Fruit fly (Drosophila melanogaster) whole organism, embryonic: Measurements from ENCODE around the gene CG1979.
A peak's percentile ranks its signal among the peaks of the same experiment; 100 is the strongest.

Source experiments
- B-H2 ChIP-seq: fragments of 200-800 bp; sonication (Bioruptor generic); optimal IDR thresholded peaks from 2 replicates; lab custom pipeline; 2018; ENCODE audit warnings: missing biosample characterization, mild to moderate bottlenecking, missing genetic modification characterization
- BtbVII ChIP-seq: fragments of 200-800 bp; sonication (Bioruptor generic); optimal IDR thresholded peaks from 3 replicates; lab custom pipeline; 2017; ENCODE audit warnings: missing biosample characterization, mild to moderate bottlenecking, missing genetic modification characterization
- CG12744 ChIP-seq: fragments of 200-800 bp; sonication (Bioruptor generic); optimal IDR thresholded peaks from 2 replicates; lab custom pipeline; 2016; ENCODE audit warnings: missing biosample characterization, missing genetic modification characterization
- CG13775 ChIP-seq: fragments of 200-800 bp; sonication (Bioruptor generic); optimal IDR thresholded peaks from 3 replicates; lab custom pipeline; 2017; ENCODE audit warnings: missing biosample characterization, mild to moderate bottlenecking, missing genetic modification characterization
- CG14667 ChIP-seq: fragments of 200-800 bp; sonication (Bioruptor generic); IDR thresholded peaks from 2 replicates; pipeline ENCODE4 v1.3.6; 2022; ENCODE audit warnings: missing biosample characterization, missing genetic modification characterization
- CG14860 ChIP-seq: fragments of 200-800 bp; sonication (Bioruptor generic); IDR thresholded peaks from 3 replicates; pipeline ENCODE4 v1.3.6; 2022; ENCODE audit warnings: missing biosample characterization, missing genetic modification characterization; ENCODE audit not compliant: partially characterized antibody
- CG1602 ChIP-seq: fragments of 200-800 bp; sonication (Bioruptor generic); optimal IDR thresholded peaks from 3 replicates; lab custom pipeline; 2016; ENCODE audit warnings: missing biosample characterization, missing genetic modification characterization
- CG17359 ChIP-seq: fragments of 200-800 bp; sonication (Bioruptor generic); optimal IDR thresholded peaks from 3 replicates; lab custom pipeline; 2018; ENCODE audit warnings: missing biosample characterization, mild to moderate bottlenecking, missing genetic modification characterization, moderate library complexity
- CG17568 ChIP-seq: fragments of 200-800 bp; sonication (Bioruptor generic); optimal IDR thresholded peaks from 2 replicates; lab custom pipeline; 2018; ENCODE audit warnings: missing biosample characterization, mild to moderate bottlenecking, missing genetic modification characterization, moderate library complexity
- CG32767 ChIP-seq: fragments of 200-800 bp; sonication (Bioruptor generic); IDR thresholded peaks from 2 replicates; pipeline ENCODE4 v1.3.6; 2022; ENCODE audit warnings: missing biosample characterization, missing genetic modification characterization
- CG8359 ChIP-seq: fragments of 200-800 bp; sonication (Bioruptor generic); optimal IDR thresholded peaks from 2 replicates; lab custom pipeline; 2017; ENCODE audit warnings: missing biosample characterization, mild to moderate bottlenecking, missing genetic modification characterization, borderline replicate concordance
- CG8924 ChIP-seq: fragments of 200-800 bp; optimal IDR thresholded peaks from 3 replicates; lab custom pipeline; 2019; ENCODE audit warnings: missing biosample characterization, mild to moderate bottlenecking, missing genetic modification characterization, moderate library complexity
- CG9727 ChIP-seq: fragments of 200-800 bp; sonication (Bioruptor generic); optimal IDR thresholded peaks from 3 replicates; lab custom pipeline; 2017; ENCODE audit warnings: missing biosample characterization, mild to moderate bottlenecking, missing genetic modification characterization
- CoRest ChIP-seq: fragments of 200-800 bp; sonication (Bioruptor generic); optimal IDR thresholded peaks from 3 replicates; lab custom pipeline; 2018; ENCODE audit warnings: missing biosample characterization, mild to moderate bottlenecking, missing genetic modification characterization, moderate library complexity
- Doc3 ChIP-seq: fragments of 200-800 bp; sonication (Bioruptor generic); IDR thresholded peaks from 3 replicates; pipeline ENCODE4 v1.3.6; 2022; ENCODE audit warnings: missing biosample characterization, missing genetic modification characterization; ENCODE audit not compliant: partially characterized antibody
- Fer3 ChIP-seq: fragments of 200-800 bp; sonication (Bioruptor generic); optimal IDR thresholded peaks from 2 replicates; lab custom pipeline; 2018; ENCODE audit warnings: missing biosample characterization, mild to moderate bottlenecking, missing genetic modification characterization, moderate library complexity
- Hand ChIP-seq: fragments of 200-800 bp; sonication (Bioruptor generic); optimal IDR thresholded peaks from 2 replicates; lab custom pipeline; 2017; ENCODE audit warnings: mild to moderate bottlenecking, missing biosample characterization, missing genetic modification reagents, missing genetic modification characterization
- Jarid2 ChIP-seq: fragments of 200-800 bp; sonication (Bioruptor generic); optimal IDR thresholded peaks from 3 replicates; lab custom pipeline; 2017; ENCODE audit warnings: mild to moderate bottlenecking, missing biosample characterization, missing genetic modification reagents, missing genetic modification characterization
- Lpt ChIP-seq: fragments of >200 bp; optimal IDR thresholded peaks from 2 replicates; lab custom pipeline; 2018; ENCODE audit warnings: missing biosample characterization, missing genetic modification characterization
- Mad ChIP-seq: fragments of 200-800 bp; sonication (Bioruptor generic); optimal IDR thresholded peaks from 2 replicates; lab custom pipeline; 2016; ENCODE audit warnings: missing biosample characterization, missing genetic modification characterization
- Mrtf ChIP-seq: fragments of 200-800 bp; sonication (Bioruptor generic); IDR thresholded peaks from 3 replicates; pipeline ENCODE4 v1.3.6; 2022; ENCODE audit warnings: missing biosample characterization, missing genetic modification characterization
- Poxn ChIP-seq: fragments of 200-800 bp; sonication (Bioruptor generic); IDR thresholded peaks from 2 replicates; pipeline ENCODE4 v1.3.6; 2022; ENCODE audit warnings: missing biosample characterization, missing genetic modification characterization
- Ptx1 ChIP-seq: fragments of 200-800 bp; sonication (Bioruptor generic); IDR thresholded peaks from 2 replicates; pipeline ENCODE4 v1.3.6; 2022; ENCODE audit warnings: missing biosample characterization, missing genetic modification characterization
- Scr ChIP-seq: fragments of 200-800 bp; sonication (Bioruptor generic); IDR thresholded peaks from 2 replicates; pipeline ENCODE4 v1.3.6; 2022; ENCODE audit warnings: missing biosample characterization, missing genetic modification characterization; ENCODE audit not compliant: partially characterized antibody
- Sox100B ChIP-seq: fragments of 200-800 bp; sonication (Bioruptor generic); optimal IDR thresholded peaks from 3 replicates; lab custom pipeline; 2018; ENCODE audit warnings: missing biosample characterization, mild to moderate bottlenecking, missing genetic modification characterization
- Sry-β ChIP-seq: fragments of 200-800 bp; sonication (Bioruptor generic); optimal IDR thresholded peaks from 2 replicates; lab custom pipeline; 2018; ENCODE audit warnings: missing biosample characterization, mild to moderate bottlenecking, missing genetic modification characterization, moderate library complexity
- Sry-δ ChIP-seq: fragments of 200-800 bp; sonication (Bioruptor generic); optimal IDR thresholded peaks from 2 replicates; lab custom pipeline; 2016; ENCODE audit warnings: missing biosample characterization, missing genetic modification characterization
- YL-1 ChIP-seq: fragments of 200-800 bp; sonication (Bioruptor generic); optimal IDR thresholded peaks from 3 replicates; lab custom pipeline; 2017; ENCODE audit warnings: missing biosample characterization, mild to moderate bottlenecking, missing genetic modification characterization
- ab ChIP-seq: fragments of 200-800 bp; sonication (Bioruptor generic); optimal IDR thresholded peaks from 2 replicates; lab custom pipeline; 2016; ENCODE audit warnings: missing biosample characterization, missing genetic modification characterization
- amos ChIP-seq: fragments of 200-800 bp; sonication (Bioruptor generic); IDR thresholded peaks from 2 replicates; pipeline ENCODE4 v1.3.6; 2022; ENCODE audit warnings: missing biosample characterization, missing genetic modification characterization; ENCODE audit not compliant: partially characterized antibody
- az2 ChIP-seq: fragments of 200-800 bp; sonication (Bioruptor generic); optimal IDR thresholded peaks from 3 replicates; lab custom pipeline; 2016; ENCODE audit warnings: missing biosample characterization, missing genetic modification characterization
- corto ChIP-seq: fragments of 200-800 bp; sonication (Bioruptor generic); optimal IDR thresholded peaks from 2 replicates; lab custom pipeline; 2016; ENCODE audit warnings: missing biosample characterization, mild to moderate bottlenecking, missing genetic modification characterization, moderate library complexity
- dimm ChIP-seq: fragments of 200-800 bp; sonication (Bioruptor generic); IDR thresholded peaks from 2 replicates; pipeline ENCODE4 v1.3.6; 2022; ENCODE audit warnings: missing biosample characterization, missing genetic modification characterization
- exex ChIP-seq: fragments of 200-800 bp; sonication (Bioruptor generic); optimal IDR thresholded peaks from 4 replicates; lab custom pipeline; 2018; ENCODE audit warnings: missing biosample characterization, mild to moderate bottlenecking, missing genetic modification characterization, moderate library complexity
- fd96Cb ChIP-seq: fragments of 200-800 bp; sonication (Bioruptor generic); optimal IDR thresholded peaks from 2 replicates; lab custom pipeline; 2018; ENCODE audit warnings: missing biosample characterization, mild to moderate bottlenecking, missing genetic modification characterization, moderate library complexity
- jumu ChIP-seq: fragments of 200-800 bp; sonication (Bioruptor generic); optimal IDR thresholded peaks from 3 replicates; lab custom pipeline; 2016; ENCODE audit warnings: missing biosample characterization, missing genetic modification characterization
- knrl ChIP-seq: fragments of 200-800 bp; sonication (Bioruptor generic); IDR thresholded peaks from 3 replicates; pipeline ENCODE4 v1.3.6; 2022; ENCODE audit warnings: missing biosample characterization, missing genetic modification characterization; ENCODE audit not compliant: partially characterized antibody
- nom ChIP-seq: fragments of 200-800 bp; sonication (Bioruptor generic); optimal IDR thresholded peaks from 2 replicates; lab custom pipeline; 2017; ENCODE audit warnings: missing biosample characterization, missing genetic modification characterization, mild to moderate bottlenecking, moderate library complexity, missing genetic modification reagents
- otp ChIP-seq: fragments of 200-800 bp; sonication (Bioruptor generic); IDR thresholded peaks from 3 replicates; pipeline ENCODE4, ENCODE4 v1.3.6; 2022; ENCODE audit warnings: missing biosample characterization, missing genetic modification characterization
- repo ChIP-seq: fragments of 200-800 bp; sonication (Bioruptor generic); optimal IDR thresholded peaks from 2 replicates; lab custom pipeline; 2016; ENCODE audit warnings: missing biosample characterization, missing genetic modification characterization
- sc ChIP-seq, 3 experiments: fragments of >200 bp in 2 of 3; fragments of 200-800 bp in 1 of 3; sonication (Bioruptor generic) in 1 of 3; optimal IDR thresholded peaks; 2 replicates in 2 of 3; 3 replicates in 1 of 3; lab custom pipeline; 2017; ENCODE audit warnings: mild to moderate bottlenecking in 1 of 3, missing biosample characterization in 1 of 3, missing genetic modification characterization in 1 of 3, missing genetic modification reagents in 1 of 3
- sisA ChIP-seq: fragments of 200-800 bp; sonication (Bioruptor generic); IDR thresholded peaks from 2 replicates; pipeline ENCODE4 v1.3.6; 2022; ENCODE audit warnings: missing biosample characterization, missing genetic modification characterization
- sob ChIP-seq: fragments of 200-800 bp; sonication (Bioruptor generic); IDR thresholded peaks from 2 replicates; pipeline ENCODE4 v1.3.6; 2022; ENCODE audit warnings: missing biosample characterization, missing genetic modification characterization
- sqz ChIP-seq: fragments of 200-800 bp; sonication (Bioruptor generic); optimal IDR thresholded peaks from 3 replicates; lab custom pipeline; 2018; ENCODE audit warnings: missing biosample characterization, mild to moderate bottlenecking, missing genetic modification characterization
- stwl ChIP-seq: fragments of 200-800 bp; sonication (Bioruptor generic); optimal IDR thresholded peaks from 3 replicates; lab custom pipeline; 2018; ENCODE audit warnings: missing biosample characterization, mild to moderate bottlenecking, missing genetic modification characterization, moderate library complexity
- tup ChIP-seq: fragments of 200-800 bp; sonication (Bioruptor generic); optimal IDR thresholded peaks from 2 replicates; lab custom pipeline; 2016; ENCODE audit warnings: missing biosample characterization, mild to moderate bottlenecking, missing genetic modification characterization, moderate library complexity
- yki ChIP-seq: fragments of >200 bp; optimal IDR thresholded peaks from 3 replicates; lab custom pipeline; 2018

Gene CG1979

dm6 chr3R:7086377-7087200 lies 32.2 kb downstream of the CG1979 start, which contains the start of gene alphaTub84B (continued):
- TF ChIP-seq CG9727, result peak; percentile 58
- no peak for TF ChIP-seq sisA (GFP tag; lab: Robert Waterston, UW)
- peak; percentile 57 for TF ChIP-seq CG13775 (GFP tag; lab: Kevin White, UChicago)
- no peak for TF ChIP-seq yki (lab: Kevin White, UChicago)
- peak; percentile 75; the same call in 2 of the 3 replicates for TF ChIP-seq otp (GFP tag; lab: Robert Waterston, UW)
- no peak; the same call in none of the 2 replicates for TF ChIP-seq Scr (GFP tag; lab: Robert Waterston, UW)
- TF ChIP-seq stwl (tag; lab: Kevin White, UChicago), result peak; percentile 47
- TF ChIP-seq Ptx1 (GFP tag; lab: Robert Waterston, UW), result 0 out of 2 replicates have a peak, but pooled peaks have one; percentile 16
- TF ChIP-seq Mad (GFP tag; lab: Kevin White, UChicago), result peak; percentile 66
- TF ChIP-seq ab, result no peak
- TF ChIP-seq Poxn, result no peak
- peak; percentile 63 for TF ChIP-seq tup (GFP tag; lab: Kevin White, UChicago)
- no peak for TF ChIP-seq corto (GFP tag; lab: Kevin White, UChicago)
- TF ChIP-seq Sry-δ (GFP tag; lab: Kevin White, UChicago), result peak; percentile 94
- TF ChIP-seq jumu (GFP tag; lab: Kevin White, UChicago), result peak; percentile 74
- TF ChIP-seq amos (GFP tag; lab: Robert Waterston, UW), result peak; percentile 68
- TF ChIP-seq CG1602, result no peak
- TF ChIP-seq CG32767 (GFP tag; lab: Robert Waterston, UW), result peak; percentile 87
- TF ChIP-seq CG8359 (GFP tag; lab: Kevin White, UChicago), result no peak
- peak; percentile 70 for TF ChIP-seq CG17359 (tag; lab: Kevin White, UChicago)
- TF ChIP-seq CG8924 (tag; lab: Kevin White, UChicago), result peak; percentile 67
- peak; percentile 24 for TF ChIP-seq az2 (GFP tag; lab: Kevin White, UChicago)
- peak; percentile 56 for TF ChIP-seq CG12744
- peak; percentile 99 for TF ChIP-seq sqz
- TF ChIP-seq Jarid2 (GFP tag; lab: Kevin White, UChicago), result peak; percentile 89
- peak; percentile 89 for TF ChIP-seq nom
- TF ChIP-seq YL-1 (GFP tag; lab: Kevin White, UChicago), result peak; percentile 90
- TF ChIP-seq knrl, result peak; percentile 35; the same call in 1 of the 3 replicates
- peak; percentile 39 for TF ChIP-seq Hand (GFP tag; lab: Kevin White, UChicago)
- peak; percentile 45 for TF ChIP-seq B-H2 (GFP tag; lab: Kevin White, UChicago)
- no peak for TF ChIP-seq Sry-β
- 0 out of 3 replicates have a peak, but pooled peaks have one; percentile 26 for TF ChIP-seq Mrtf (GFP tag; lab: Robert Waterston, UW)
- TF ChIP-seq CoRest, result peak; percentile 23
- peak; percentile 82 for TF ChIP-seq sob
- TF ChIP-seq CG14860 (GFP tag; lab: Robert Waterston, UW), result peak; percentile 29; the same call in 1 of the 3 replicates
- peak; percentile 57 for TF ChIP-seq Fer3
- peak; percentile 91 for TF ChIP-seq BtbVII (GFP tag; lab: Kevin White, UChicago)
- TF ChIP-seq fd96Cb (tag; lab: Kevin White, UChicago), result no peak
- peak; percentile 56 for TF ChIP-seq Sox100B (GFP tag; lab: Kevin White, UChicago)
- no peak for TF ChIP-seq CG14667 (GFP tag; lab: Robert Waterston, UW)
- peak; percentile 71 for TF ChIP-seq repo (GFP tag; lab: Kevin White, UChicago)
- TF ChIP-seq CG17568, result peak; percentile 48
- no peak for TF ChIP-seq Doc3
- no peak for TF ChIP-seq exex (tag; lab: Kevin White, UChicago)
- TF ChIP-seq sc (optimal IDR thresholded peaks at IDR 0.05; lab: Kevin White, UChicago), result no peak
- no peak for TF ChIP-seq sc (GFP tag; optimal IDR thresholded peaks at IDR 0.05; lab: Kevin White, UChicago)
- no peak for TF ChIP-seq Lpt (GFP tag; lab: Kevin White, UChicago)
- no peak for TF ChIP-seq dimm
